Worm (Caenorhabditis elegans) whole organism, young adult: ENCODE results near the gene idpp-13.
A peak's percentile ranks its signal among the peaks of the same experiment; 100 is the strongest.

Source experiments
- D2030.7 ChIP-seq: fragments of 200-800 bp; sonication (Bioruptor generic); IDR thresholded peaks from 2 replicates; pipeline ENCODE4 v1.3.6; 2022; ENCODE audit warnings: missing genetic modification reagents, missing genetic modification characterization, missing compliant biosample characterization
- F23B12.7 ChIP-seq: sonication (generic microtip); optimal IDR thresholded peaks from 2 replicates; lab custom pipeline; 2017; ENCODE audit warnings: missing genetic modification characterization, mild to moderate bottlenecking, missing compliant biosample characterization, antibody characterized with exemption, moderate library complexity; ENCODE audit not compliant: insufficient read depth
- F33H1.4 ChIP-seq: fragments of 200-800 bp; sonication (Bioruptor generic); IDR thresholded peaks from 2 replicates; pipeline ENCODE4 v1.3.6; 2022; ENCODE audit warnings: missing genetic modification reagents, missing genetic modification characterization, missing compliant biosample characterization
- F52B5.7 ChIP-seq: sonication (generic microtip); optimal IDR thresholded peaks from 2 replicates; lab custom pipeline; 2016; ENCODE audit warnings: mild to moderate bottlenecking, missing genetic modification characterization, missing compliant biosample characterization
- F55B11.4 ChIP-seq: sonication (generic microtip); optimal IDR thresholded peaks from 2 replicates; lab custom pipeline; 2016; ENCODE audit warnings: missing compliant biosample characterization, missing genetic modification characterization, borderline replicate concordance; ENCODE audit not compliant: insufficient read depth
- F57C9.4 ChIP-seq: sonication (generic microtip); optimal IDR thresholded peaks from 2 replicates; lab custom pipeline; 2017; ENCODE audit warnings: mild to moderate bottlenecking, missing genetic modification characterization, missing compliant biosample characterization
- K12H6.12 ChIP-seq: fragments of 200-800 bp; sonication (Bioruptor generic); optimal IDR thresholded peaks from 2 replicates; lab custom pipeline; 2018; ENCODE audit warnings: mild to moderate bottlenecking, missing genetic modification characterization, missing compliant biosample characterization
- Y79H2A.3 ChIP-seq: fragments of 200-800 bp; sonication (Bioruptor generic); conservative IDR thresholded peaks from 2 replicates; pipeline ENCODE4 v1.3.6; 2022; ENCODE audit warnings: missing genetic modification reagents, missing genetic modification characterization, missing compliant biosample characterization
- akir-1 ChIP-seq: fragments of 200-800 bp; sonication (Bioruptor generic); optimal IDR thresholded peaks from 2 replicates; lab custom pipeline; 2018; ENCODE audit warnings: mild to moderate bottlenecking, missing genetic modification characterization, moderate library complexity, missing compliant biosample characterization
- atf-7 ChIP-seq: sonication (generic microtip); optimal IDR thresholded peaks from 2 replicates; lab custom pipeline; 2017; ENCODE audit warnings: mild to moderate bottlenecking, missing genetic modification characterization, missing compliant biosample characterization
- attf-5 ChIP-seq: fragments of 200-800 bp; sonication (Bioruptor generic); optimal IDR thresholded peaks from 2 replicates; lab custom pipeline; 2018; ENCODE audit warnings: mild to moderate bottlenecking, missing genetic modification characterization, missing compliant biosample characterization
- ccch-3 ChIP-seq: fragments of 200-800 bp; sonication (Bioruptor generic); optimal IDR thresholded peaks from 2 replicates; lab custom pipeline; 2018; ENCODE audit warnings: mild to moderate bottlenecking, missing genetic modification characterization, missing compliant biosample characterization
- cebp-1 ChIP-seq, 2 experiments: fragments of 200-800 bp in 1 of 2; sonication (Bioruptor generic) in 1 of 2; sonication (generic microtip) in 1 of 2; IDR thresholded peaks in 1 of 2; optimal IDR thresholded peaks in 1 of 2; 2 replicates each; pipeline versions ENCODE4 v1.3.6 to Lab custom; 2017 to 2022; ENCODE audit warnings: missing compliant biosample characterization in 2 of 2, missing genetic modification characterization in 2 of 2, mild to moderate bottlenecking in 1 of 2, missing genetic modification reagents in 1 of 2, moderate library complexity in 1 of 2
- ceh-40 ChIP-seq: fragments of 200-800 bp; sonication (Bioruptor generic); IDR thresholded peaks from 2 replicates; pipeline ENCODE4 v1.3.6; 2022; ENCODE audit warnings: missing genetic modification characterization, missing compliant biosample characterization
- ceh-79 ChIP-seq: sonication (generic microtip); optimal IDR thresholded peaks from 2 replicates; lab custom pipeline; 2017; ENCODE audit warnings: mild to moderate bottlenecking, missing genetic modification characterization, missing compliant biosample characterization
- ceh-91 ChIP-seq: fragments of 200-800 bp; sonication (Bioruptor generic); IDR thresholded peaks from 2 replicates; pipeline ENCODE4 v1.3.6; 2022; ENCODE audit warnings: missing genetic modification reagents, missing genetic modification characterization, missing compliant biosample characterization
- die-1 ChIP-seq: sonication (generic microtip); optimal IDR thresholded peaks from 2 replicates; lab custom pipeline; 2016; ENCODE audit warnings: missing genotype, mild to moderate bottlenecking, missing genetic modification characterization, missing compliant biosample characterization
- dpff-1 ChIP-seq: sonication (generic microtip); optimal IDR thresholded peaks from 2 replicates; lab custom pipeline; 2017; ENCODE audit warnings: mild to moderate bottlenecking, missing genetic modification characterization, missing compliant biosample characterization
- efl-1 ChIP-seq: fragments of 150-350 bp; optimal IDR thresholded peaks from 2 replicates; lab custom pipeline; 2014; ENCODE audit warnings: missing biosample characterization, missing genetic modification reagents, missing genetic modification characterization
- egl-18 ChIP-seq: fragments of 200-800 bp; sonication (Bioruptor generic); IDR thresholded peaks from 2 replicates; pipeline ENCODE4 v1.3.6; 2022; ENCODE audit warnings: missing genetic modification reagents, missing genetic modification characterization, missing compliant biosample characterization
- ets-4 ChIP-seq: fragments of 200-800 bp; sonication (Bioruptor generic); optimal IDR thresholded peaks from 2 replicates; lab custom pipeline; 2018; ENCODE audit warnings: mild to moderate bottlenecking, missing genetic modification characterization, missing compliant biosample characterization
- gei-17 ChIP-seq: fragments of 200-800 bp; sonication (Bioruptor generic); optimal IDR thresholded peaks from 2 replicates; lab custom pipeline; 2018; ENCODE audit warnings: mild to moderate bottlenecking, missing genetic modification characterization, missing compliant biosample characterization
- him-1 ChIP-seq: sonication (generic microtip); optimal IDR thresholded peaks from 2 replicates; lab custom pipeline; 2016; ENCODE audit warnings: missing genotype, missing genetic modification reagents, missing genetic modification characterization, missing compliant biosample characterization
- hlh-26 ChIP-seq: fragments of 200-800 bp; sonication (Bioruptor generic); conservative IDR thresholded peaks from 2 replicates; pipeline ENCODE4 v1.3.6; 2022; ENCODE audit warnings: missing genetic modification reagents, missing genetic modification characterization, missing compliant biosample characterization
- hmg-20 ChIP-seq: fragments of 200-800 bp; sonication (Bioruptor generic); IDR thresholded peaks from 2 replicates; pipeline ENCODE4 v1.3.6; 2022; ENCODE audit warnings: missing genetic modification reagents, missing genetic modification characterization, missing compliant biosample characterization
- hrde-1 ChIP-seq: sonication (generic microtip); optimal IDR thresholded peaks from 2 replicates; lab custom pipeline; 2016; ENCODE audit warnings: missing genetic modification characterization, mild to moderate bottlenecking, missing compliant biosample characterization, moderate library complexity, missing genotype, missing genetic modification reagents, borderline replicate concordance
- hsf-1 ChIP-seq: fragments of 200-800 bp; sonication (Bioruptor generic); IDR thresholded peaks from 2 replicates; pipeline ENCODE4 v1.3.6; 2022; ENCODE audit warnings: missing genetic modification reagents, missing genetic modification characterization, missing compliant biosample characterization
- lag-1 ChIP-seq: fragments of 200-800 bp; sonication (Bioruptor generic); IDR thresholded peaks from 2 replicates; pipeline ENCODE4 v1.3.6; 2022; ENCODE audit warnings: missing genetic modification reagents, missing genetic modification characterization, missing compliant biosample characterization
- let-526 ChIP-seq: fragments of 200-800 bp; sonication (Bioruptor generic); IDR thresholded peaks from 2 replicates; pipeline ENCODE4 v1.3.6; 2022; ENCODE audit warnings: missing genetic modification reagents, missing genetic modification characterization, missing compliant biosample characterization
- lin-26 ChIP-seq: fragments of 200-800 bp; sonication (Bioruptor generic); IDR thresholded peaks from 2 replicates; pipeline ENCODE4 v1.3.6; 2022; ENCODE audit warnings: missing genetic modification reagents, missing genetic modification characterization, missing compliant biosample characterization
- lin-40 ChIP-seq: sonication (generic microtip); optimal IDR thresholded peaks from 2 replicates; lab custom pipeline; 2016; ENCODE audit warnings: missing genetic modification characterization, mild to moderate bottlenecking, missing compliant biosample characterization, missing genotype, missing genetic modification reagents
- madf-3 ChIP-seq: fragments of 200-800 bp; sonication (Bioruptor generic); IDR thresholded peaks from 2 replicates; pipeline ENCODE4 v1.3.6; 2022; ENCODE audit warnings: missing genetic modification reagents, missing genetic modification characterization, missing compliant biosample characterization
- madf-8 ChIP-seq: fragments of 200-800 bp; sonication (Bioruptor generic); conservative IDR thresholded peaks from 2 replicates; pipeline ENCODE4 v1.3.6; 2022; ENCODE audit warnings: missing genetic modification reagents, missing genetic modification characterization, missing compliant biosample characterization
- mcd-1 ChIP-seq: fragments of 200-800 bp; sonication (Bioruptor generic); IDR thresholded peaks from 2 replicates; pipeline ENCODE4 v1.3.6; 2022; ENCODE audit warnings: missing genetic modification reagents, missing genetic modification characterization, missing compliant biosample characterization
- mel-28 ChIP-seq: sonication (generic microtip); optimal IDR thresholded peaks from 2 replicates; lab custom pipeline; 2016; ENCODE audit warnings: borderline replicate concordance, mild to moderate bottlenecking, missing genetic modification characterization, missing compliant biosample characterization
- mes-4 ChIP-seq: sonication (generic microtip); optimal IDR thresholded peaks from 2 replicates; lab custom pipeline; 2016; ENCODE audit warnings: missing genotype, missing genetic modification characterization, missing compliant biosample characterization
- nfya-2 ChIP-seq: fragments of 200-800 bp; sonication (Bioruptor generic); IDR thresholded peaks from 2 replicates; pipeline ENCODE4 v1.3.6; 2022; ENCODE audit warnings: missing genetic modification reagents, missing genetic modification characterization, missing compliant biosample characterization
- pbrm-1 ChIP-seq: fragments of 200-800 bp; sonication (Bioruptor generic); IDR thresholded peaks from 2 replicates; pipeline ENCODE4 v1.3.6; 2022; ENCODE audit warnings: missing genetic modification reagents, missing genetic modification characterization, missing compliant biosample characterization
- pha-4 ChIP-seq: fragments of 150-350 bp; sonication (generic microtip); optimal IDR thresholded peaks from 2 replicates; lab custom pipeline; 2014; ENCODE audit warnings: missing biosample characterization, missing genetic modification reagents, missing genetic modification characterization
- rec-8 ChIP-seq, 2 experiments: sonication (generic microtip); optimal IDR thresholded peaks; 2 replicates each; lab custom pipeline; 2016; ENCODE audit warnings: mild to moderate bottlenecking in 2 of 2, missing genetic modification characterization in 2 of 2, missing genetic modification reagents in 2 of 2, missing genotype in 2 of 2, missing biosample characterization in 1 of 2, missing compliant biosample characterization in 1 of 2, moderate library complexity in 1 of 2
- rpc-1 ChIP-seq, 2 experiments: fragments of 150-350 bp in 1 of 2; sonication (generic microtip) in 1 of 2; optimal IDR thresholded peaks; 2 replicates each; lab custom pipeline; 2014 to 2018; ENCODE audit warnings: missing biosample characterization in 1 of 2, missing genetic modification characterization in 1 of 2, missing genetic modification reagents in 1 of 2, missing genotype in 1 of 2
- tbx-9 ChIP-seq: sonication (generic microtip); optimal IDR thresholded peaks from 2 replicates; lab custom pipeline; 2016; ENCODE audit warnings: borderline replicate concordance, missing genetic modification characterization, inconsistent platforms, missing compliant biosample characterization
- tlf-1 ChIP-seq: fragments of 200-800 bp; sonication (Bioruptor generic); optimal IDR thresholded peaks from 2 replicates; lab custom pipeline; 2018; ENCODE audit warnings: mild to moderate bottlenecking, missing genetic modification characterization, missing compliant biosample characterization
- unc-130 ChIP-seq: sonication (generic microtip); optimal IDR thresholded peaks from 2 replicates; lab custom pipeline; 2016; ENCODE audit warnings: missing genetic modification reagents, missing genetic modification characterization, missing compliant biosample characterization
- unc-62 ChIP-seq: fragments of 150-350 bp; optimal IDR thresholded peaks from 2 replicates; lab custom pipeline; 2014; ENCODE audit warnings: missing biosample characterization, missing genetic modification reagents, missing genetic modification characterization
- xnd-1 ChIP-seq: sonication (generic microtip); optimal IDR thresholded peaks from 2 replicates; lab custom pipeline; 2016; ENCODE audit warnings: missing genotype, missing genetic modification reagents, missing genetic modification characterization, missing compliant biosample characterization
- ztf-18 ChIP-seq: sonication (generic microtip); optimal IDR thresholded peaks from 2 replicates; lab custom pipeline; 2016; ENCODE audit warnings: missing genotype, mild to moderate bottlenecking, missing genetic modification characterization, missing compliant biosample characterization
- ztf-3 ChIP-seq: fragments of 200-800 bp; sonication (Bioruptor generic); optimal IDR thresholded peaks from 2 replicates; lab custom pipeline; 2018; ENCODE audit warnings: mild to moderate bottlenecking, missing genetic modification characterization, missing compliant biosample characterization

The idpp-13 gene

ce11 chrIII:887874-888299 is 28.9 kb downstream of the idpp-13 start (continued):
- TF ChIP-seq attf-5 (GFP tag; lab: Kevin White, UChicago): peak; percentile 83
- no peak for TF ChIP-seq hmg-20 (GFP tag; lab: Robert Waterston, UW)
- TF ChIP-seq unc-130 (GFP tag; lab: Kevin White, UChicago): no peak
- TF ChIP-seq F33H1.4 (GFP tag; lab: Robert Waterston, UW): no peak
- no peak for TF ChIP-seq pha-4 (tag; lab: Kevin White, UChicago)
- peak; percentile 74; the same call in 1 of the 2 replicates for TF ChIP-seq lin-26
- TF ChIP-seq akir-1 (GFP tag; lab: Kevin White, UChicago): no peak
- no peak for TF ChIP-seq tbx-9 (tag; lab: Kevin White, UChicago)
- TF ChIP-seq madf-3 (GFP tag; lab: Robert Waterston, UW): no peak
- TF ChIP-seq ets-4 (GFP tag; lab: Kevin White, UChicago): no peak
- TF ChIP-seq ztf-3 (GFP tag; lab: Kevin White, UChicago): no peak
- TF ChIP-seq atf-7 (tag; lab: Kevin White, UChicago): no peak
- TF ChIP-seq mel-28 (tag; lab: Kevin White, UChicago): no peak
- TF ChIP-seq gei-17: no peak
- TF ChIP-seq efl-1 (GFP tag; lab: Kevin White, UChicago): no peak
- TF ChIP-seq F52B5.7 (tag; lab: Kevin White, UChicago): no peak
- no peak for TF ChIP-seq Y79H2A.3
- TF ChIP-seq pbrm-1 (GFP tag; lab: Robert Waterston, UW): peak; percentile 41; the same call in 1 of the 2 replicates
- TF ChIP-seq rpc-1 (optimal IDR thresholded peaks at IDR 0.05; lab: Kevin White, UChicago): no peak
- no peak for TF ChIP-seq rpc-1 (tag; optimal IDR thresholded peaks at IDR 0.05; lab: Kevin White, UChicago)
- TF ChIP-seq D2030.7 (GFP tag; lab: Robert Waterston, UW): no peak
- TF ChIP-seq hlh-26 (GFP tag; lab: Robert Waterston, UW): no peak
- no peak for TF ChIP-seq madf-8 (GFP tag; lab: Robert Waterston, UW)
- TF ChIP-seq rec-8 (tag; optimal IDR thresholded peaks at IDR 0.05; lab: Kevin White, UChicago): no peak
- TF ChIP-seq F23B12.7: no peak
- no peak for TF ChIP-seq ccch-3 (GFP tag; lab: Kevin White, UChicago)
- TF ChIP-seq F55B11.4: no peak
- no peak for TF ChIP-seq cebp-1 (GFP tag; IDR thresholded peaks at IDR 0.05; lab: Robert Waterston, UW)
- TF ChIP-seq cebp-1 (tag; optimal IDR thresholded peaks at IDR 0.05; lab: Kevin White, UChicago): peak; percentile 76
- no peak for TF ChIP-seq hsf-1 (GFP tag; lab: Robert Waterston, UW)
- TF ChIP-seq K12H6.12: peak; percentile 77
- no peak for TF ChIP-seq egl-18 (GFP tag; lab: Robert Waterston, UW)
- TF ChIP-seq mcd-1 (GFP tag; lab: Robert Waterston, UW): peak; percentile 71
- TF ChIP-seq nfya-2 (GFP tag; lab: Robert Waterston, UW): no peak
- TF ChIP-seq ztf-18: no peak
- no peak for TF ChIP-seq ceh-40
- no peak for TF ChIP-seq let-526
- TF ChIP-seq tlf-1 (GFP tag; lab: Kevin White, UChicago): no peak
- no peak for TF ChIP-seq F57C9.4 (tag; lab: Kevin White, UChicago)
- no peak for TF ChIP-seq ceh-91 (GFP tag; lab: Robert Waterston, UW)
- TF ChIP-seq lag-1: no peak
- peak; percentile 76 for TF ChIP-seq lin-40 (tag; lab: Kevin White, UChicago)
- TF ChIP-seq dpff-1: no peak
- TF ChIP-seq die-1 (tag; lab: Kevin White, UChicago): no peak
- TF ChIP-seq mes-4 (tag; lab: Kevin White, UChicago): no peak
- TF ChIP-seq unc-62 (GFP tag; lab: Kevin White, UChicago): no peak
- no peak for TF ChIP-seq xnd-1 (tag; lab: Kevin White, UChicago)
- TF ChIP-seq him-1 (tag; lab: Kevin White, UChicago): no peak
- no peak for TF ChIP-seq hrde-1 (tag; lab: Kevin White, UChicago)
- no peak for TF ChIP-seq ceh-79 (tag; lab: Kevin White, UChicago)
